Worm (Caenorhabditis elegans) whole organism, L4 larva: ENCODE data around the gene K12H4.5.

Experiments used
- Y105C5A.15 ChIP-seq: fragments of 200-800 bp; sonication (Bioruptor generic); IDR thresholded peaks from 2 replicates; pipeline ENCODE4 v1.3.6; 2022; ENCODE audit warnings: missing genetic modification characterization, missing compliant biosample characterization
- ceh-20 ChIP-seq: fragments of 200-800 bp; sonication (Bioruptor generic); IDR thresholded peaks from 2 replicates; pipeline ENCODE4 v1.3.6; 2022; ENCODE audit warnings: missing genetic modification reagents, missing genetic modification characterization, missing compliant biosample characterization
- lir-3 ChIP-seq: sonication (generic microtip); optimal IDR thresholded peaks from 2 replicates; lab custom pipeline; 2016; ENCODE audit warnings: mild to moderate bottlenecking, missing genetic modification characterization, missing compliant biosample characterization
- nhr-77 ChIP-seq: fragments of 150-350 bp; optimal IDR thresholded peaks from 2 replicates; lab custom pipeline; 2014; ENCODE audit warnings: missing biosample characterization, missing genetic modification characterization
- unc-130 ChIP-seq: sonication (generic microtip); optimal IDR thresholded peaks from 2 replicates; lab custom pipeline; 2016; ENCODE audit warnings: missing genetic modification reagents, missing genetic modification characterization, missing compliant biosample characterization

ce11 chrIII:8027942-8028341, 16.3 kb upstream of the K12H4.5 start, which contains the start of gene mdt-30:
- TF ChIP-seq nhr-77 (no peak), lir-3 (tag; lab: Kevin White, UChicago) (no peak), unc-130 (GFP tag; lab: Kevin White, UChicago) (no peak), ceh-20 (GFP tag; lab: Robert Waterston, UW) (no peak), Y105C5A.15 (GFP tag; lab: Robert Waterston, UW) (no peak)
